Fruit fly (Drosophila melanogaster): Measurements from ENCODE around the gene Blimp-1.

- TF ChIP-seq psq (optimal IDR thresholded peaks at IDR 0.05), result no peak
- no peak for TF ChIP-seq Sin3A (optimal IDR thresholded peaks at IDR 0.05)
Measured at dm6 chr3L:5594853-5595593, 35.8 kb upstream of the Blimp-1 start, which contains the start of the genes Alp10 and Alp9.

Measured in Kc167 (cell line).